Worm (Caenorhabditis elegans) whole organism, L2 larva: ENCODE measurements around the gene K12B6.9.

Experiments used
- R02D3.7 ChIP-seq: fragments of 150-350 bp; optimal IDR thresholded peaks from 2 replicates; lab custom pipeline; 2014; ENCODE audit warnings: missing biosample characterization, missing genetic modification characterization
- aly-2 ChIP-seq: fragments of 150-350 bp; optimal IDR thresholded peaks from 2 replicates; lab custom pipeline; 2014; ENCODE audit warnings: missing biosample characterization, missing genetic modification characterization
- gmeb-1 ChIP-seq: fragments of 150-350 bp; optimal IDR thresholded peaks from 2 replicates; lab custom pipeline; 2014; ENCODE audit warnings: missing biosample characterization, missing genetic modification characterization
- lsy-2 ChIP-seq, 2 experiments: fragments of 150-350 bp in 1 of 2; sonication (generic microtip) in 1 of 2; optimal IDR thresholded peaks; 2 replicates each; lab custom pipeline; 2014 to 2017; ENCODE audit warnings: missing biosample characterization in 2 of 2, missing genetic modification characterization in 2 of 2

ce11 chrV:6311936-6312335 lies 19.5 kb upstream of the K12B6.9 start:
- TF ChIP-seq R02D3.7 (tag; lab: Kevin White, UChicago): no peak
- TF ChIP-seq lsy-2 (tag; optimal IDR thresholded peaks at IDR 0.05; lab: Kevin White, UChicago): no peak
- no peak for TF ChIP-seq gmeb-1 (tag; lab: Kevin White, UChicago)
- no peak for TF ChIP-seq aly-2
